Worm (Caenorhabditis elegans) whole organism, L2 larva: ENCODE results near the gene F46B3.23.

Source experiments
- C34F6.9 ChIP-seq: fragments of 150-350 bp; optimal IDR thresholded peaks from 2 replicates; lab custom pipeline; 2014; ENCODE audit warnings: missing biosample characterization, missing genetic modification characterization
- R02D3.7 ChIP-seq: fragments of 150-350 bp; optimal IDR thresholded peaks from 2 replicates; lab custom pipeline; 2014; ENCODE audit warnings: missing biosample characterization, missing genetic modification characterization
- ZK546.5 ChIP-seq: sonication (generic microtip); optimal IDR thresholded peaks from 2 replicates; lab custom pipeline; 2017; ENCODE audit warnings: missing biosample characterization, missing genetic modification characterization
- alr-1 ChIP-seq: fragments of 150-350 bp; optimal IDR thresholded peaks from 2 replicates; lab custom pipeline; 2014; ENCODE audit warnings: missing biosample characterization, missing genetic modification characterization
- aly-2 ChIP-seq: fragments of 150-350 bp; optimal IDR thresholded peaks from 2 replicates; lab custom pipeline; 2014; ENCODE audit warnings: missing biosample characterization, missing genetic modification characterization
- blmp-1 ChIP-seq: sonication (generic microtip); optimal IDR thresholded peaks from 2 replicates; lab custom pipeline; 2017; ENCODE audit warnings: missing genetic modification characterization, mild to moderate bottlenecking, missing compliant biosample characterization, antibody characterized with exemption, moderate library complexity; ENCODE audit not compliant: insufficient read depth
- ceh-16 ChIP-seq: fragments of 150-350 bp; optimal IDR thresholded peaks from 2 replicates; lab custom pipeline; 2014; ENCODE audit warnings: missing biosample characterization, missing genetic modification characterization
- crh-2 ChIP-seq: sonication (generic microtip); optimal IDR thresholded peaks from 2 replicates; lab custom pipeline; 2017; ENCODE audit warnings: missing biosample characterization, missing genetic modification characterization
- dmd-4 ChIP-seq: sonication (generic microtip); optimal IDR thresholded peaks from 2 replicates; lab custom pipeline; 2017; ENCODE audit warnings: missing biosample characterization, missing genetic modification characterization
- egl-27 ChIP-seq: sonication (generic microtip); optimal IDR thresholded peaks from 3 replicates; lab custom pipeline; 2017; ENCODE audit warnings: missing biosample characterization, missing genetic modification reagents, missing genetic modification characterization
- elt-1 ChIP-seq: fragments of 150-350 bp; optimal IDR thresholded peaks from 2 replicates; lab custom pipeline; 2014; ENCODE audit warnings: missing biosample characterization, missing genetic modification characterization
- elt-3 ChIP-seq: sonication (generic microtip); optimal IDR thresholded peaks from 2 replicates; lab custom pipeline; 2017; ENCODE audit warnings: missing biosample characterization, missing genetic modification characterization
- gmeb-1 ChIP-seq: fragments of 150-350 bp; optimal IDR thresholded peaks from 2 replicates; lab custom pipeline; 2014; ENCODE audit warnings: missing biosample characterization, missing genetic modification characterization
- lin-13 ChIP-seq: fragments of 150-350 bp; optimal IDR thresholded peaks from 2 replicates; lab custom pipeline; 2014; ENCODE audit warnings: missing biosample characterization, missing genetic modification reagents, missing genetic modification characterization
- lin-39 ChIP-seq: fragments of 150-350 bp; optimal IDR thresholded peaks from 2 replicates; lab custom pipeline; 2014; ENCODE audit warnings: missing biosample characterization, missing genetic modification reagents, missing genetic modification characterization
- lsy-2 ChIP-seq, 2 experiments: fragments of 150-350 bp in 1 of 2; sonication (generic microtip) in 1 of 2; optimal IDR thresholded peaks; 2 replicates each; lab custom pipeline; 2014 to 2017; ENCODE audit warnings: missing biosample characterization in 2 of 2, missing genetic modification characterization in 2 of 2
- mab-5 ChIP-seq: fragments of 150-350 bp; optimal IDR thresholded peaks from 2 replicates; lab custom pipeline; 2014; ENCODE audit warnings: missing biosample characterization, missing genetic modification characterization
- mdl-1 ChIP-seq, 2 experiments: fragments of 150-350 bp in 1 of 2; sonication (generic microtip) in 1 of 2; optimal IDR thresholded peaks; 2 replicates each; lab custom pipeline; 2017; ENCODE audit warnings: missing biosample characterization in 2 of 2, missing genetic modification characterization in 2 of 2
- nhr-11 ChIP-seq: fragments of 150-350 bp; optimal IDR thresholded peaks from 2 replicates; lab custom pipeline; 2014; ENCODE audit warnings: missing biosample characterization, missing genetic modification characterization
- nhr-12 ChIP-seq: fragments of 150-350 bp; optimal IDR thresholded peaks from 2 replicates; lab custom pipeline; 2014; ENCODE audit warnings: missing biosample characterization, missing genetic modification characterization
- nhr-129 ChIP-seq: fragments of 150-350 bp; optimal IDR thresholded peaks from 2 replicates; lab custom pipeline; 2014; ENCODE audit warnings: missing biosample characterization, missing genetic modification characterization
- nhr-237 ChIP-seq: fragments of 150-350 bp; optimal IDR thresholded peaks from 2 replicates; lab custom pipeline; 2014; ENCODE audit warnings: missing biosample characterization, missing genetic modification characterization
- nhr-25 ChIP-seq: fragments of 150-350 bp; sonication (generic microtip); optimal IDR thresholded peaks from 3 replicates; lab custom pipeline; 2014; ENCODE audit warnings: missing biosample characterization, missing genetic modification characterization
- nhr-77 ChIP-seq: fragments of 150-350 bp; optimal IDR thresholded peaks from 2 replicates; lab custom pipeline; 2014; ENCODE audit warnings: missing biosample characterization, missing genetic modification characterization
- peb-1 ChIP-seq: fragments of 150-350 bp; optimal IDR thresholded peaks from 2 replicates; lab custom pipeline; 2014; ENCODE audit warnings: missing biosample characterization, missing genetic modification characterization
- sem-4 ChIP-seq: fragments of 150-350 bp; optimal IDR thresholded peaks from 2 replicates; lab custom pipeline; 2014; ENCODE audit warnings: missing biosample characterization, missing genetic modification reagents, missing genetic modification characterization
- skn-1 ChIP-seq: sonication (generic microtip); optimal IDR thresholded peaks from 2 replicates; lab custom pipeline; 2017; ENCODE audit warnings: missing biosample characterization, missing genetic modification characterization
- sma-3 ChIP-seq: sonication (generic microtip); optimal IDR thresholded peaks from 2 replicates; lab custom pipeline; 2016; ENCODE audit warnings: missing genetic modification reagents, missing genetic modification characterization, missing compliant biosample characterization
- sma-9 ChIP-seq, 2 experiments: fragments of 150-350 bp in 1 of 2; sonication (generic microtip) in 1 of 2; optimal IDR thresholded peaks; 2 replicates each; lab custom pipeline; 2014 to 2016; ENCODE audit warnings: missing genetic modification characterization in 2 of 2, mild to moderate bottlenecking in 1 of 2, missing biosample characterization in 1 of 2, missing compliant biosample characterization in 1 of 2, missing genetic modification reagents in 1 of 2, moderate library complexity in 1 of 2
- snpc-4 ChIP-seq: fragments of 150-350 bp; optimal IDR thresholded peaks from 2 replicates; lab custom pipeline; 2014; ENCODE audit warnings: missing biosample characterization, missing genetic modification characterization
- unc-55 ChIP-seq: fragments of 150-350 bp; sonication (generic microtip); optimal IDR thresholded peaks from 3 replicates; lab custom pipeline; 2014; ENCODE audit warnings: missing biosample characterization, missing genetic modification reagents, missing genetic modification characterization
- unc-62 ChIP-seq: fragments of 150-350 bp; optimal IDR thresholded peaks from 2 replicates; lab custom pipeline; 2014; ENCODE audit warnings: missing biosample characterization, missing genetic modification reagents, missing genetic modification characterization
- zag-1 ChIP-seq: fragments of 150-350 bp; optimal IDR thresholded peaks from 2 replicates; lab custom pipeline; 2014; ENCODE audit warnings: missing biosample characterization, missing genetic modification characterization
- ztf-1 ChIP-seq: fragments of 200-800 bp; sonication (Bioruptor generic); conservative IDR thresholded peaks from 2 replicates; pipeline ENCODE4 v1.3.6; 2022; ENCODE audit warnings: missing genetic modification characterization, missing compliant biosample characterization
- ztf-11 ChIP-seq: sonication (generic microtip); optimal IDR thresholded peaks from 2 replicates; lab custom pipeline; 2017; ENCODE audit warnings: missing biosample characterization, missing genetic modification characterization
- ztf-4 ChIP-seq: fragments of 150-350 bp; optimal IDR thresholded peaks from 2 replicates; lab custom pipeline; 2014; ENCODE audit warnings: missing biosample characterization, missing genetic modification characterization

Gene F46B3.23

DNA sequence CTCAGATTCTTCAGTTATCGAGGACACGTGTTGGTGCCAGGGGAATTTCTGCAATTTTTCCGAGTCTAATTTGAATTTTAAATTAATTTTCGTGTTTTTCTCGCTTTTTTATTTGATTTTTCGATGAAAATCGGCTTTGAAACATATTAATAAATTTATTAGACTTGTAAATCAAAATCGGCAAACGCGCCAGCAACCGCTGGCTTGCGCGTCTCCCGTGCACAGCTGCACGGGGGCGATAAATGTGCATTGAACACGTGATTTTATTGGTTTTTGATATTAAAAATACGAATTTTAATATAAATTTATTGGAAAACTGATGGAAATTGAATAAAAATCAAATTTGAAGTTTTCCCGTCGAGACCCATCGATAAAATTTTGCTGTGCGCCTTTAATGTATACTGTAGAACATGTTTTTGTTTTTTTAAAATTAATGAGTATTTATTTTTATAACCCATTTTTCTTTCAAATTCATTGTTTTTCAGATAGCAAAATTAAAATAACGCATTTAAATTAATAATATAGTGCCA is 25.9 kb downstream of the F46B3.23 start, which contains the start of gene F26F2.7 (continued):
- TF ChIP-seq C34F6.9 (tag; lab: Kevin White, UChicago) (peak; percentile 94), sem-4 (tag; lab: Kevin White, UChicago) (peak; percentile 71), ztf-11 (tag; lab: Kevin White, UChicago) (no peak), nhr-11 (tag; lab: Kevin White, UChicago) (no peak), peb-1 (tag; lab: Kevin White, UChicago) (no peak), gmeb-1 (tag; lab: Kevin White, UChicago) (peak; percentile 80), ZK546.5 (tag; lab: Kevin White, UChicago) (no peak), nhr-129 (tag; lab: Kevin White, UChicago) (no peak), nhr-237 (tag; lab: Kevin White, UChicago) (no peak), lin-39 (tag; lab: Kevin White, UChicago) (no peak), lsy-2 (tag; optimal IDR thresholded peaks at IDR 0.05; lab: Kevin White, UChicago) (peak; percentile 82 to 93), elt-3 (tag; lab: Kevin White, UChicago) (no peak), ztf-4 (tag; lab: Kevin White, UChicago) (peak; percentile 61), blmp-1 (tag; lab: Kevin White, UChicago) (no peak), zag-1 (peak; percentile 34), aly-2 (no peak), mab-5 (tag; lab: Kevin White, UChicago) (peak; percentile 61), snpc-4 (tag; lab: Kevin White, UChicago) (peak; percentile 43), R02D3.7 (tag; lab: Kevin White, UChicago) (peak; percentile 21), mdl-1 (tag; optimal IDR thresholded peaks at IDR 0.05; lab: Kevin White, UChicago) (peak; percentile 30 to 45), crh-2 (tag; lab: Kevin White, UChicago) (peak; percentile 88)
- TF ChIP-seq, all 48 proteins: peak for 20

- TF ChIP-seq C34F6.9 (tag; lab: Kevin White, UChicago) = no peak
- TF ChIP-seq egl-27 = no peak
- TF ChIP-seq sem-4 (tag; lab: Kevin White, UChicago) = no peak
- TF ChIP-seq, all 48 proteins: peak for 0
These were observed 27.0 kb downstream of the F46B3.23 start, which contains the start of gene F26F2.8 for ce11 chrV:20579534-20579933. TSS of gene F26F2.8 (plus strand) at chrV:20579546.

DNA sequence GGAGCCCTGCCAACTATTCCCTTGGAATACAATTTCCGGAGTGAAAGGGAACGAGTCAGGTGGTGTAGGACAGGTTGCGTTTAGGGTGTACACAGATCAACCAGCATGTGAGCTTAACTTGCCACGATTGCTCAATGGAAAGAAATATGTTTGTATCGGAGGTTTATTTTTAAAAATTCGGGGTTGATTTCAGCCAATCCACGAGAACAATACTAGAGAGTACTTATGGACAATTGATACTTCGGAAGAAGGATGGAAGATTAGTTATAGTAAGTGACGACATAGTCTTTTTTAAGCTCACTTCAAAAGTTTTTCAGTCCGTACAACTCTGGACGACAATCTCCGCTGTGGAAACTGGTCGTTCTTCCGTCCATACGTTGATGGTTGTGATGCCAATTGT is 31.6 kb downstream of the F46B3.23 start:
- no peak for TF ChIP-seq sma-3 (GFP tag; lab: Kevin White, UChicago)
- no peak for TF ChIP-seq sem-4 (tag; lab: Kevin White, UChicago)
- no peak for TF ChIP-seq nhr-77 (tag; lab: Kevin White, UChicago)
- TF ChIP-seq ceh-16 (tag; lab: Kevin White, UChicago) = no peak
- no peak for TF ChIP-seq ztf-1 (GFP tag; lab: Robert Waterston, UW)

- TF ChIP-seq nhr-129 (tag; lab: Kevin White, UChicago) (no peak), nhr-11 (tag; lab: Kevin White, UChicago) (no peak), blmp-1 (tag; lab: Kevin White, UChicago) (no peak), lin-13 (GFP tag; lab: Kevin White, UChicago) (no peak), unc-62 (GFP tag; lab: Kevin White, UChicago) (no peak), nhr-25 (tag; lab: Kevin White, UChicago) (no peak), ceh-16 (tag; lab: Kevin White, UChicago) (no peak), ztf-4 (tag; lab: Kevin White, UChicago) (no peak), ZK546.5 (tag; lab: Kevin White, UChicago) (no peak), alr-1 (no peak), nhr-12 (tag; lab: Kevin White, UChicago) (no peak), lsy-2 (tag; optimal IDR thresholded peaks at IDR 0.05; lab: Kevin White, UChicago) (no peak), dmd-4 (tag; lab: Kevin White, UChicago) (no peak), skn-1 (tag; lab: Kevin White, UChicago) (no peak), unc-55 (GFP tag; lab: Kevin White, UChicago) (no peak), ztf-11 (tag; lab: Kevin White, UChicago) (no peak), crh-2 (tag; lab: Kevin White, UChicago) (no peak), elt-1 (tag; lab: Kevin White, UChicago) (no peak), aly-2 (no peak), sma-9 (GFP tag; optimal IDR thresholded peaks at IDR 0.05; lab: Kevin White, UChicago) (no peak), sma-9 (tag; optimal IDR thresholded peaks at IDR 0.05; lab: Kevin White, UChicago) (no peak)
These were observed 32.2 kb downstream of the F46B3.23 start, which contains the start of gene clec-263 for ce11 chrV:20574314-20574713. TSS of gene clec-263 (plus strand) at chrV:20574614.
